Fruit fly (Drosophila melanogaster) Kc167 (cell line): Measurements from ENCODE around the gene amn.

Experiments used
- Myc ChIP-seq: fragments of >200 bp; optimal IDR thresholded peaks from 2 replicates; lab custom pipeline; 2017; ENCODE audit warnings: missing external identifiers
- h ChIP-seq: fragments of >200 bp; optimal IDR thresholded peaks from 3 replicates; lab custom pipeline; 2018; ENCODE audit warnings: missing external identifiers
- insv ChIP-seq: fragments of >200 bp; optimal IDR thresholded peaks from 3 replicates; lab custom pipeline; 2018; ENCODE audit warnings: missing external identifiers
- psq ChIP-seq: fragments of >200 bp; optimal IDR thresholded peaks from 2 replicates; lab custom pipeline; 2017; ENCODE audit warnings: missing external identifiers
- ttk ChIP-seq: sonication (Bioruptor generic); optimal IDR thresholded peaks from 2 replicates; lab custom pipeline; 2017; ENCODE audit warnings: missing external identifiers

DNA sequence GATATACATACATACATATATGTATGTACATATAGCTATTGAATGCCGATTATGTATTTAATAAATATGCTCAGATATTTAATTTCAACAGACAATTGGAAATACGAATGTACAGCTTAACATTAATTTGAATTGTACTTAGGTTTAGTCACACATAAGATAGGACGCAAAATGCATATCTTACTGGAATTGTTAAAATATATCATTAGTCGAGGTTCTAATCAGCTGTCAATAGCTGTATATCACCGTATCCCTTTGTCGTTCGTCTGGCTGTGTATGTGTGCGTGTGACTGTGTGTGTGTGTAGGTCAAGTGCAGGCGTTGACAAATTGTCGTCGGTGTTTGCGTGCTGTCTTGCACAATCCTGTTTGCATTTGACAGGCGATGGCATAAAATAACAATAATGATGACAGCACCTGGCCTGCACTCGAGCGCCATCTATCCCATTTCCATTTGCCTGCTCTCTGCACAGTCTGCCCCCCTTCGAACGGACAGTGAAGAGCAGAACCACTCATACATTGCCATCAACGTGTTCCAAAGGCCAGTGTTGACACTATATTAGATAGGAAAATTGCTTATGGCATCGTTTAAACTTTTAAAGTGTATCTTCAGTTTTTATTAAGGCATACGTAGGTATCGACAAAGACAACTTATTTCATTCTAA, 7.6 kb upstream of the amn start:
- TF ChIP-seq psq (no peak), h (no peak), ttk (lab: Kevin White, UChicago) (no peak), Myc (lab: Kevin White, UChicago) (no peak), insv (lab: Kevin White, UChicago) (no peak)
